ENCODE assay signal across 4 fruit fly cellular contexts in the genomic region with DNA sequence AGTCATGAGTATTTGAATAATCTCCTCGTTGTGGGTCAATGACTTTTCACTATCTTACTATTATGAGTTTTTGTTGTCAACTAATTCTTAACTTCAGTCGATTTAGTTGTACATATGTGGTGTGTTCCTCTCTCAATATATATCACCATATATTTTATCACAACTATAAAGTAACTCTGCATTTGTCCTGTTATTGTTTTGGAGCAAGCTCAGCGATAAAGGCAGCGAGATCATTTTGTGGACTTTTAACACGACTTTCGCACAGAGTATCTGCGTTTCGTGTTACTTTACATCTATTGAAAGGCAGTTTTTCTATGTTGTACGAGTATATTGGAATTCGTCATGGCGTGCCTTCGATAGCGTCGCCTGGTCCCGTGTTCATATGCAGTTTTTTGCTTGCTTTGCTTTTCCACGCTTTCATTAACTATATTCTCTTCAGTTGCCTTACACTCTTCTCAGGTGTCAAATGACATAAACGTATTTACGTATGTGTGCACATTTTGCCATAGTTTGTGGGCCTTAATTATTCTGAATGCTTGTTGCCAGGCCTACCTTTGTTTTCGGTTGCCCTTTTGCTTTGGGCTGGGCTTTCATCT.
TF ChIP-seq lines count a peak whose summit lies in the region.

No protein-coding gene starts in this region.

- TF ChIP-seq CTCF in whole organism, embryonic (GFP tag; optimal IDR thresholded peaks at IDR 0.05; lab: Kevin White, UChicago) = no peak

TF ChIP-seq in whole organism, adult, 20 proteins besides CTCF, POLR2A, EP300 and RAD21:
- TF ChIP-seq kay (GFP tag; lab: Kevin White, UChicago; ENCODE audit: borderline replicate concordance) (peak; percentile 47), bab1 (GFP tag; optimal IDR thresholded peaks at IDR 0.05; lab: Kevin White, UChicago) (peak; percentile 25), tj (GFP tag; optimal IDR thresholded peaks at IDR 0.05; lab: Kevin White, UChicago) (peak; percentile 92), CG5204 (GFP tag; optimal IDR thresholded peaks at IDR 0.05; lab: Kevin White, UChicago) (no peak), Clk (GFP tag; optimal IDR thresholded peaks at IDR 0.05; lab: Kevin White, UChicago) (no peak), CG14711 (tag; optimal IDR thresholded peaks at IDR 0.05; lab: Kevin White, UChicago) (peak; percentile 59)

TF ChIP-seq in whole organism, embryonic, 481 proteins besides CTCF, POLR2A, EP300 and RAD21:
- TF ChIP-seq D19A (tag; optimal IDR thresholded peaks at IDR 0.05; lab: Kevin White, UChicago) (peak; percentile 89), sens (GFP tag; lab: Kevin White, UChicago) (peak; percentile 7), CG13287 (GFP tag; IDR thresholded peaks at IDR 0.05; lab: Robert Waterston, UW; ENCODE audit: partially characterized antibody) (no peak), sima (GFP tag; optimal IDR thresholded peaks at IDR 0.05; lab: Kevin White, UChicago) (no peak)

TF ChIP-seq in whole organism, prepupa, 60 proteins besides CTCF, POLR2A, EP300 and RAD21 (continues in another document):
- no peak for TF ChIP-seq CG11902 (GFP tag; optimal IDR thresholded peaks at IDR 0.05; lab: Kevin White, UChicago)
- TF ChIP-seq CG6163 (GFP tag; IDR thresholded peaks at IDR 0.05; lab: Robert Waterston, UW) = peak; percentile 35; the same call in 2 of the 3 replicates
- peak; percentile 54 for TF ChIP-seq CG32006 (GFP tag; optimal IDR thresholded peaks at IDR 0.05; lab: Kevin White, UChicago)
- no peak for TF ChIP-seq pdm3 (GFP tag; optimal IDR thresholded peaks at IDR 0.05; lab: Kevin White, UChicago)
- no peak for TF ChIP-seq CG11294 (GFP tag; IDR thresholded peaks at IDR 0.05; lab: Robert Waterston, UW)
- no peak for TF ChIP-seq Sox102F (GFP tag; optimal IDR thresholded peaks at IDR 0.05; lab: Kevin White, UChicago)
- TF ChIP-seq Hr4 (GFP tag; optimal IDR thresholded peaks at IDR 0.05; lab: Kevin White, UChicago) = peak; percentile 34
- TF ChIP-seq esn (GFP tag; optimal IDR thresholded peaks at IDR 0.05; lab: Kevin White, UChicago) = no peak
- TF ChIP-seq CG34406 (GFP tag; optimal IDR thresholded peaks at IDR 0.05; lab: Kevin White, UChicago) = no peak
- peak; percentile 4 for TF ChIP-seq Eip78C (GFP tag; lab: Kevin White, UChicago)
- TF ChIP-seq CG8632 (GFP tag; optimal IDR thresholded peaks at IDR 0.05; lab: Kevin White, UChicago) = no peak
- TF ChIP-seq Hr39 (GFP tag; optimal IDR thresholded peaks at IDR 0.05; lab: Kevin White, UChicago) = no peak
- no peak for TF ChIP-seq salr (GFP tag; optimal IDR thresholded peaks at IDR 0.05; lab: Kevin White, UChicago)
- no peak for TF ChIP-seq dac (GFP tag; optimal IDR thresholded peaks at IDR 0.05; lab: Kevin White, UChicago)
- TF ChIP-seq CG10669 (GFP tag; optimal IDR thresholded peaks at IDR 0.05; lab: Kevin White, UChicago) = no peak
- TF ChIP-seq Sox15 (GFP tag; optimal IDR thresholded peaks at IDR 0.05; lab: Kevin White, UChicago) = no peak
- no peak for TF ChIP-seq Eip75B (GFP tag; optimal IDR thresholded peaks at IDR 0.05; lab: Kevin White, UChicago)
- TF ChIP-seq svp (GFP tag; lab: Kevin White, UChicago) = no peak
- no peak for TF ChIP-seq Smox (GFP tag; optimal IDR thresholded peaks at IDR 0.05; lab: Kevin White, UChicago)
- TF ChIP-seq CG16779 (tag; optimal IDR thresholded peaks at IDR 0.05; lab: Kevin White, UChicago) = no peak
- no peak for TF ChIP-seq Eip93F (GFP tag; optimal IDR thresholded peaks at IDR 0.05; lab: Kevin White, UChicago)
- TF ChIP-seq achi (GFP tag; optimal IDR thresholded peaks at IDR 0.05; lab: Kevin White, UChicago) = peak; percentile 11
- TF ChIP-seq fkh (GFP tag; optimal IDR thresholded peaks at IDR 0.05; lab: Kevin White, UChicago) = no peak
- no peak for TF ChIP-seq CG7368 (GFP tag; optimal IDR thresholded peaks at IDR 0.05; lab: Kevin White, UChicago)
- no peak for TF ChIP-seq cyc (GFP tag; optimal IDR thresholded peaks at IDR 0.05; lab: Kevin White, UChicago)
- TF ChIP-seq topi (GFP tag; optimal IDR thresholded peaks at IDR 0.05; lab: Kevin White, UChicago) = no peak
- TF ChIP-seq CG3032 (tag; optimal IDR thresholded peaks at IDR 0.05; lab: Kevin White, UChicago) = no peak
- TF ChIP-seq OdsH (GFP tag; optimal IDR thresholded peaks at IDR 0.05; lab: Kevin White, UChicago) = no peak
- no peak for TF ChIP-seq CG6808 (GFP tag; optimal IDR thresholded peaks at IDR 0.05; lab: Kevin White, UChicago)
- no peak for TF ChIP-seq CG9139 (GFP tag; optimal IDR thresholded peaks at IDR 0.05; lab: Kevin White, UChicago)
- peak; percentile 35 for TF ChIP-seq CG6276 (GFP tag; optimal IDR thresholded peaks at IDR 0.05; lab: Kevin White, UChicago)
- TF ChIP-seq CG10631 (GFP tag; optimal IDR thresholded peaks at IDR 0.05; lab: Kevin White, UChicago) = no peak
- no peak for TF ChIP-seq CG6854 (GFP tag; optimal IDR thresholded peaks at IDR 0.05; lab: Kevin White, UChicago)
- TF ChIP-seq Blimp-1 (GFP tag; optimal IDR thresholded peaks at IDR 0.05; lab: Kevin White, UChicago) = no peak
- TF ChIP-seq ss (GFP tag; optimal IDR thresholded peaks at IDR 0.05; lab: Kevin White, UChicago) = no peak
- no peak for TF ChIP-seq CG8119 (GFP tag; IDR thresholded peaks at IDR 0.05; lab: Robert Waterston, UW)
- TF ChIP-seq CG31627 (GFP tag; optimal IDR thresholded peaks at IDR 0.05; lab: Kevin White, UChicago) = no peak
- TF ChIP-seq CG15336 (GFP tag; IDR thresholded peaks at IDR 0.05; lab: Robert Waterston, UW) = peak; percentile 18; the same call in 1 of the 2 replicates
- no peak for TF ChIP-seq Met (GFP tag; optimal IDR thresholded peaks at IDR 0.05; lab: Kevin White, UChicago)

TF ChIP-seq in whole organism, pupa, 21 proteins besides CTCF, POLR2A, EP300 and RAD21:
- TF ChIP-seq Pif1B (GFP tag; optimal IDR thresholded peaks at IDR 0.05; lab: Kevin White, UChicago) = no peak
- peak; percentile 47; the same call in 1 of the 3 replicates for TF ChIP-seq fd96Ca (GFP tag; IDR thresholded peaks at IDR 0.05; lab: Robert Waterston, UW)
- no peak for TF ChIP-seq D1 (tag; optimal IDR thresholded peaks at IDR 0.05; lab: Kevin White, UChicago)
- TF ChIP-seq Ets98B (GFP tag; IDR thresholded peaks at IDR 0.05; lab: Robert Waterston, UW) = peak; percentile 21; the same call in 1 of the 2 replicates
- peak; percentile 53 for TF ChIP-seq CG8301 (tag; optimal IDR thresholded peaks at IDR 0.05; lab: Kevin White, UChicago)
- TF ChIP-seq CG14655 (GFP tag; optimal IDR thresholded peaks at IDR 0.05; lab: Kevin White, UChicago) = peak; percentile 52
- no peak for TF ChIP-seq rn (GFP tag; IDR thresholded peaks at IDR 0.05; lab: Robert Waterston, UW)
- no peak for TF ChIP-seq CG8159 (tag; optimal IDR thresholded peaks at IDR 0.05; lab: Kevin White, UChicago)
- peak; percentile 14 for TF ChIP-seq EcR (GFP tag; optimal IDR thresholded peaks at IDR 0.05; lab: Kevin White, UChicago)
- 0 out of 3 replicates have a peak, but pooled peaks have one; percentile 34 for TF ChIP-seq CG4496 (GFP tag; IDR thresholded peaks at IDR 0.05; lab: Robert Waterston, UW)
